Worm (Caenorhabditis elegans): Measurements from ENCODE around the gene T23B12.6.

ce11 chrV:8507324-8507723 lies 47.1 kb upstream of the T23B12.6 start, which contains the start of gene ZK994.6:
- TF ChIP-seq nhr-11 (tag; optimal IDR thresholded peaks at IDR 0.05) (no peak), R02D3.7 (tag; optimal IDR thresholded peaks at IDR 0.05) (no peak), elt-1 (tag; optimal IDR thresholded peaks at IDR 0.05) (no peak), alr-1 (tag; optimal IDR thresholded peaks at IDR 0.05) (no peak), ZK546.5 (tag; optimal IDR thresholded peaks at IDR 0.05) (no peak), ama-1 (optimal IDR thresholded peaks at IDR 0.05) (no peak), lin-13 (GFP tag; optimal IDR thresholded peaks at IDR 0.05) (no peak), nhr-77 (tag; optimal IDR thresholded peaks at IDR 0.05) (no peak)

Data from whole organism, L2 larva.